Fruit fly (Drosophila melanogaster) whole organism, pupa: ENCODE results near the gene CG43445.

ENCODE experiments used
- CG13204 ChIP-seq: fragments of 200-800 bp; sonication (Bioruptor generic); optimal IDR thresholded peaks from 2 replicates; lab custom pipeline; 2018; ENCODE audit warnings: missing biosample characterization, mild to moderate bottlenecking, missing genetic modification characterization, moderate library complexity
- CG15710 ChIP-seq: fragments of 200-800 bp; sonication (Bioruptor generic); optimal IDR thresholded peaks from 2 replicates; lab custom pipeline; 2018; ENCODE audit warnings: missing biosample characterization, mild to moderate bottlenecking, missing genetic modification characterization, moderate library complexity
- EcR ChIP-seq: fragments of 200-800 bp; sonication (Bioruptor generic); optimal IDR thresholded peaks from 3 replicates; lab custom pipeline; 2019; ENCODE audit warnings: missing biosample characterization, missing genetic modification characterization, mild to moderate bottlenecking, moderate library complexity, missing genetic modification reagents

DNA sequence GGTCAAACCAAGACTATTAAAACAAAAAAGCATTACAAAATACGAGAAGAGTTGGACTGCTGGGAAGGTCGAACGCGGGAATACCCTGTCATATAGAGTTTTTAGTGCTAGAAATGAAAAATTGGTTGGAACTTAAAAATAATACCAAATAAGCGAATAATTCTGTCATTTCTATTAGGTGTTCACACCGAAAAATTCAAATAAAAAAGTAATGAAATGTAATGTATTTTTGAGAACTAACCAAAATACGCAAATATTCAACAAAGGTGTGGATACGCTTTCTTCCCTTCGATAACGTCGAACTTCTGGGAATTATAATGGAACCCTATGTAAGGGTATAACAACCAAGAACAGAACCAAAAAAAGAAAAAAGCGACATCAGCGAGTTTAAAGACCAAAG, 40.6 kb downstream of the CG43445 start:
- TF ChIP-seq CG15710, result no peak
- TF ChIP-seq CG13204 (GFP tag; lab: Kevin White, UChicago), result no peak
- no peak for TF ChIP-seq EcR (GFP tag; lab: Kevin White, UChicago)
